Worm (Caenorhabditis elegans) whole organism, L1 larva: Measurements from ENCODE around the gene gst-37.

ENCODE experiments used
- egl-27 ChIP-seq, 2 experiments: fragments of 150-350 bp in 1 of 2; sonication (generic microtip); optimal IDR thresholded peaks; 3 replicates each; lab custom pipeline; 2017 to 2018; ENCODE audit warnings: missing biosample characterization in 2 of 2, missing genetic modification characterization in 2 of 2, missing genetic modification reagents in 2 of 2
- zag-1 ChIP-seq: fragments of 150-350 bp; optimal IDR thresholded peaks from 2 replicates; lab custom pipeline; 2014; ENCODE audit warnings: missing biosample characterization, missing genetic modification characterization

ce11 chrV:1911102-1911501 lies 10.3 kb upstream of the gst-37 start, which contains the start of gene Y32G9A.3:
- TF ChIP-seq zag-1 (tag; lab: Kevin White, UChicago): no peak
- no peak for TF ChIP-seq egl-27 (tag; optimal IDR thresholded peaks at IDR 0.05; lab: Kevin White, UChicago)
